Worm (Caenorhabditis elegans) whole organism, L1 larva: ENCODE measurements around the gene npax-1.

ENCODE experiments used
- C04F5.9 ChIP-seq: sonication (generic microtip); optimal IDR thresholded peaks from 2 replicates; lab custom pipeline; 2016; ENCODE audit warnings: missing genetic modification characterization, missing compliant biosample characterization
- C16A3.4 ChIP-seq: fragments of 150-350 bp; optimal IDR thresholded peaks from 2 replicates; lab custom pipeline; 2014; ENCODE audit warnings: missing biosample characterization, missing genetic modification characterization
- F16B12.6 ChIP-seq: fragments of 150-350 bp; optimal IDR thresholded peaks from 2 replicates; lab custom pipeline; 2014; ENCODE audit warnings: missing biosample characterization, missing genetic modification characterization
- Y116A8C.19 ChIP-seq: sonication (generic microtip); optimal IDR thresholded peaks from 2 replicates; lab custom pipeline; 2016; ENCODE audit warnings: missing compliant biosample characterization, missing genetic modification characterization, borderline replicate concordance
- aha-1 ChIP-seq: fragments of 150-350 bp; optimal IDR thresholded peaks from 2 replicates; lab custom pipeline; 2014; ENCODE audit warnings: missing biosample characterization, missing genetic modification characterization
- alr-1 ChIP-seq: fragments of 200-800 bp; sonication (Bioruptor generic); optimal IDR thresholded peaks from 2 replicates; lab custom pipeline; 2018; ENCODE audit warnings: borderline replicate concordance, mild to moderate bottlenecking, missing genetic modification characterization, missing compliant biosample characterization
- ama-1 ChIP-seq: fragments of 150-350 bp; optimal IDR thresholded peaks from 2 replicates; lab custom pipeline; 2014
- ceh-63 ChIP-seq: fragments of 200-800 bp; sonication (Bioruptor generic); optimal IDR thresholded peaks from 2 replicates; lab custom pipeline; 2018; ENCODE audit warnings: mild to moderate bottlenecking, missing genetic modification characterization, missing compliant biosample characterization
- ceh-8 ChIP-seq: fragments of 200-800 bp; sonication (Bioruptor generic); optimal IDR thresholded peaks from 2 replicates; lab custom pipeline; 2018; ENCODE audit warnings: mild to moderate bottlenecking, missing genetic modification characterization, moderate library complexity, missing compliant biosample characterization
- ceh-90 ChIP-seq: sonication (generic microtip); optimal IDR thresholded peaks from 2 replicates; lab custom pipeline; 2016; ENCODE audit warnings: missing genetic modification characterization, missing compliant biosample characterization
- dpl-1 ChIP-seq, 3 experiments: fragments of 150-350 bp in 2 of 3; sonication (generic microtip) in 1 of 3; optimal IDR thresholded peaks; 2 replicates each; lab custom pipeline; 2014 to 2017; ENCODE audit warnings: missing biosample characterization in 3 of 3, missing genetic modification characterization in 3 of 3, missing genetic modification reagents in 3 of 3
- egl-13 ChIP-seq: sonication (generic microtip); optimal IDR thresholded peaks from 2 replicates; lab custom pipeline; 2016; ENCODE audit warnings: missing genotype, missing genetic modification reagents, missing genetic modification characterization, missing compliant biosample characterization
- egl-27 ChIP-seq, 2 experiments: fragments of 150-350 bp in 1 of 2; sonication (generic microtip); optimal IDR thresholded peaks; 3 replicates each; lab custom pipeline; 2017 to 2018; ENCODE audit warnings: missing biosample characterization in 2 of 2, missing genetic modification characterization in 2 of 2, missing genetic modification reagents in 2 of 2
- elt-2 ChIP-seq: sonication (generic microtip); optimal IDR thresholded peaks from 2 replicates; lab custom pipeline; 2016; ENCODE audit warnings: missing genetic modification characterization, mild to moderate bottlenecking, inconsistent platforms, missing compliant biosample characterization, missing genetic modification reagents
- ets-5 ChIP-seq: fragments of 200-800 bp; sonication (Bioruptor generic); IDR thresholded peaks from 2 replicates; pipeline ENCODE4 v1.3.6; 2022; ENCODE audit warnings: missing genetic modification characterization, missing compliant biosample characterization
- fkh-10 ChIP-seq: sonication (generic microtip); optimal IDR thresholded peaks from 2 replicates; lab custom pipeline; 2017; ENCODE audit warnings: missing biosample characterization, missing genetic modification reagents, missing genetic modification characterization
- fkh-4 ChIP-seq: sonication (generic microtip); optimal IDR thresholded peaks from 2 replicates; lab custom pipeline; 2016; ENCODE audit warnings: missing compliant biosample characterization, missing genetic modification characterization, borderline replicate concordance
- grh-1 ChIP-seq: fragments of 200-800 bp; sonication (Bioruptor generic); IDR thresholded peaks from 2 replicates; pipeline ENCODE4 v1.3.6; 2022; ENCODE audit warnings: missing genetic modification reagents, missing genetic modification characterization, missing compliant biosample characterization
- hlh-17 ChIP-seq: fragments of 200-800 bp; sonication (Bioruptor generic); optimal IDR thresholded peaks from 2 replicates; lab custom pipeline; 2018; ENCODE audit warnings: missing genetic modification characterization, mild to moderate bottlenecking, missing compliant biosample characterization, moderate library complexity, borderline replicate concordance
- hlh-4 ChIP-seq: sonication (generic microtip); optimal IDR thresholded peaks from 2 replicates; lab custom pipeline; 2016; ENCODE audit warnings: mild to moderate bottlenecking, missing genetic modification characterization, missing compliant biosample characterization
- hpl-2 ChIP-seq: fragments of 150-350 bp; optimal IDR thresholded peaks from 2 replicates; lab custom pipeline; 2014; ENCODE audit warnings: missing biosample characterization, missing genetic modification reagents, missing genetic modification characterization
- isw-1 ChIP-seq: fragments of 200-800 bp; sonication (Bioruptor generic); IDR thresholded peaks from 2 replicates; pipeline ENCODE4 v1.3.6; 2022; ENCODE audit warnings: missing genetic modification characterization, missing compliant biosample characterization
- lin-15B ChIP-seq: fragments of 150-350 bp; sonication (generic microtip); optimal IDR thresholded peaks from 3 replicates; lab custom pipeline; 2014; ENCODE audit warnings: missing biosample characterization, missing genetic modification characterization
- lin-35 ChIP-seq, 2 experiments: fragments of 150-350 bp; optimal IDR thresholded peaks; 2 replicates each; lab custom pipeline; 2014; ENCODE audit warnings: missing biosample characterization in 2 of 2, missing genetic modification characterization in 2 of 2, missing genetic modification reagents in 2 of 2
- lir-3 ChIP-seq: sonication (generic microtip); optimal IDR thresholded peaks from 2 replicates; lab custom pipeline; 2016; ENCODE audit warnings: mild to moderate bottlenecking, missing genetic modification characterization, moderate library complexity, missing compliant biosample characterization; ENCODE audit not compliant: poor library complexity
- lsy-2 ChIP-seq, 2 experiments: fragments of 150-350 bp; optimal IDR thresholded peaks; 2 replicates each; lab custom pipeline; 2014; ENCODE audit warnings: missing biosample characterization in 2 of 2, missing genetic modification characterization in 2 of 2
- mef-2 ChIP-seq: fragments of 150-350 bp; optimal IDR thresholded peaks from 2 replicates; lab custom pipeline; 2014; ENCODE audit warnings: missing biosample characterization, missing genetic modification characterization
- mep-1 ChIP-seq: fragments of 150-350 bp; optimal IDR thresholded peaks from 2 replicates; lab custom pipeline; 2014; ENCODE audit warnings: missing biosample characterization, missing genetic modification characterization
- nhr-12 ChIP-seq: sonication (generic microtip); optimal IDR thresholded peaks from 2 replicates; lab custom pipeline; 2017; ENCODE audit warnings: missing biosample characterization, missing genetic modification characterization
- nhr-19 ChIP-seq: fragments of 200-800 bp; sonication (Bioruptor generic); conservative IDR thresholded peaks from 2 replicates; pipeline ENCODE4 v1.3.6; 2022; ENCODE audit warnings: missing genetic modification characterization, missing compliant biosample characterization
- nhr-20 ChIP-seq: sonication (generic microtip); optimal IDR thresholded peaks from 2 replicates; lab custom pipeline; 2016; ENCODE audit warnings: mild to moderate bottlenecking, missing genetic modification characterization, missing compliant biosample characterization
- nhr-237 ChIP-seq: fragments of 150-350 bp; optimal IDR thresholded peaks from 2 replicates; lab custom pipeline; 2014; ENCODE audit warnings: missing biosample characterization, missing genetic modification characterization
- nhr-47 ChIP-seq: sonication (generic microtip); optimal IDR thresholded peaks from 2 replicates; lab custom pipeline; 2016; ENCODE audit warnings: mild to moderate bottlenecking, missing genetic modification characterization, moderate library complexity, missing compliant biosample characterization
- nhr-71 ChIP-seq: sonication (generic microtip); optimal IDR thresholded peaks from 2 replicates; lab custom pipeline; 2016; ENCODE audit warnings: mild to moderate bottlenecking, missing genetic modification characterization, moderate library complexity, missing compliant biosample characterization
- nhr-84 ChIP-seq: sonication (generic microtip); optimal IDR thresholded peaks from 2 replicates; lab custom pipeline; 2017; ENCODE audit warnings: missing biosample characterization, missing genetic modification characterization
- nhr-90 ChIP-seq: sonication (generic microtip); optimal IDR thresholded peaks from 2 replicates; lab custom pipeline; 2016; ENCODE audit warnings: mild to moderate bottlenecking, missing genetic modification characterization, missing compliant biosample characterization; ENCODE audit not compliant: poor library complexity
- pax-3 ChIP-seq: fragments of 200-800 bp; sonication (Bioruptor generic); optimal IDR thresholded peaks from 2 replicates; lab custom pipeline; 2018; ENCODE audit warnings: mild to moderate bottlenecking, missing genetic modification characterization, moderate library complexity, missing compliant biosample characterization
- rnt-1 ChIP-seq: sonication (generic microtip); optimal IDR thresholded peaks from 2 replicates; lab custom pipeline; 2016; ENCODE audit warnings: mild to moderate bottlenecking, missing genetic modification characterization, moderate library complexity, missing compliant biosample characterization
- snpc-4 ChIP-seq: fragments of 150-350 bp; optimal IDR thresholded peaks from 2 replicates; lab custom pipeline; 2014; ENCODE audit warnings: missing biosample characterization, missing genetic modification characterization
- snu-23 ChIP-seq: sonication (generic microtip); optimal IDR thresholded peaks from 2 replicates; lab custom pipeline; 2016; ENCODE audit warnings: missing genetic modification characterization, missing compliant biosample characterization
- sptf-1 ChIP-seq: fragments of 150-350 bp; optimal IDR thresholded peaks from 2 replicates; lab custom pipeline; 2014; ENCODE audit warnings: missing biosample characterization, missing genetic modification characterization
- sup-37 ChIP-seq: fragments of 200-800 bp; sonication (Bioruptor generic); optimal IDR thresholded peaks from 2 replicates; lab custom pipeline; 2018; ENCODE audit warnings: mild to moderate bottlenecking, missing genetic modification characterization, missing compliant biosample characterization
- swsn-7 ChIP-seq: sonication (generic microtip); optimal IDR thresholded peaks from 2 replicates; lab custom pipeline; 2016; ENCODE audit warnings: missing genetic modification characterization, missing compliant biosample characterization
- tlp-1 ChIP-seq: fragments of 150-350 bp; optimal IDR thresholded peaks from 2 replicates; lab custom pipeline; 2014; ENCODE audit warnings: missing biosample characterization, missing genetic modification characterization
- unc-30 ChIP-seq: sonication (generic microtip); optimal IDR thresholded peaks from 2 replicates; lab custom pipeline; 2017; ENCODE audit warnings: missing biosample characterization, missing genetic modification characterization
- unc-62 ChIP-seq: fragments of 150-350 bp; optimal IDR thresholded peaks from 2 replicates; lab custom pipeline; 2014; ENCODE audit warnings: missing biosample characterization, missing genetic modification reagents, missing genetic modification characterization
- unc-86 ChIP-seq: sonication (generic microtip); optimal IDR thresholded peaks from 2 replicates; lab custom pipeline; 2016; ENCODE audit warnings: missing genetic modification characterization, missing compliant biosample characterization
- unc-98 ChIP-seq: fragments of 200-800 bp; sonication (Bioruptor generic); IDR thresholded peaks from 2 replicates; pipeline ENCODE4 v1.3.6; 2022; ENCODE audit warnings: missing genetic modification characterization, missing compliant biosample characterization
- vab-15 ChIP-seq: sonication (generic microtip); optimal IDR thresholded peaks from 2 replicates; lab custom pipeline; 2017; ENCODE audit warnings: missing genotype, mild to moderate bottlenecking, missing genetic modification characterization, missing compliant biosample characterization
- xbp-1 ChIP-seq: sonication (generic microtip); optimal IDR thresholded peaks from 2 replicates; lab custom pipeline; 2016; ENCODE audit warnings: missing genetic modification characterization, missing compliant biosample characterization
- zag-1 ChIP-seq: fragments of 150-350 bp; optimal IDR thresholded peaks from 2 replicates; lab custom pipeline; 2014; ENCODE audit warnings: missing biosample characterization, missing genetic modification characterization
- ztf-11 ChIP-seq, 2 experiments: sonication (generic microtip); optimal IDR thresholded peaks; 2 replicates each; lab custom pipeline; 2016 to 2017; ENCODE audit warnings: missing genetic modification characterization in 2 of 2, missing biosample characterization in 1 of 2, missing compliant biosample characterization in 1 of 2
- ztf-4 ChIP-seq: fragments of 150-350 bp; optimal IDR thresholded peaks from 2 replicates; lab custom pipeline; 2014; ENCODE audit warnings: missing biosample characterization, missing genetic modification characterization

npax-1 gene

ce11 chrII:7326997-7327396, 4.1 kb downstream of the npax-1 start (continued):
- no peak for TF ChIP-seq alr-1 (tag; lab: Kevin White, UChicago)
- no peak for TF ChIP-seq nhr-84 (tag; lab: Kevin White, UChicago)
- TF ChIP-seq fkh-10 (GFP tag; lab: Kevin White, UChicago): peak; percentile 59
- TF ChIP-seq C16A3.4 (tag; lab: Kevin White, UChicago): no peak
- TF ChIP-seq grh-1 (GFP tag; lab: Robert Waterston, UW): no peak
- peak; percentile 46 for TF ChIP-seq rnt-1 (tag; lab: Kevin White, UChicago)
- TF ChIP-seq Y116A8C.19 (tag; lab: Kevin White, UChicago): no peak
- TF ChIP-seq lin-35 (GFP tag; optimal IDR thresholded peaks at IDR 0.05; lab: Kevin White, UChicago): peak in 1 of 2 experiments; percentile 10
- TF ChIP-seq unc-30 (tag; lab: Kevin White, UChicago): no peak
- TF ChIP-seq snpc-4: no peak
- no peak for TF ChIP-seq nhr-12 (tag; lab: Kevin White, UChicago)
- no peak for TF ChIP-seq ets-5 (GFP tag; lab: Robert Waterston, UW)
- no peak for TF ChIP-seq unc-98 (GFP tag; lab: Robert Waterston, UW)
- TF ChIP-seq lir-3 (tag; lab: Kevin White, UChicago): no peak
- no peak for TF ChIP-seq mef-2 (tag; lab: Kevin White, UChicago)
- no peak; the same call in 1 of the 2 replicates for TF ChIP-seq nhr-19 (GFP tag; lab: Robert Waterston, UW)
- TF ChIP-seq egl-13: peak; percentile 17
- TF ChIP-seq lin-15B (tag; lab: Kevin White, UChicago): no peak
- TF ChIP-seq egl-27 (tag; optimal IDR thresholded peaks at IDR 0.05; lab: Kevin White, UChicago): peak in 1 of 2 experiments; percentile 3
- TF ChIP-seq fkh-4 (tag; lab: Kevin White, UChicago): no peak
- peak; percentile 83 for TF ChIP-seq nhr-71 (tag; lab: Kevin White, UChicago)
- no peak for TF ChIP-seq sup-37
- TF ChIP-seq xbp-1 (tag; lab: Kevin White, UChicago): peak; percentile 43
- no peak for TF ChIP-seq ceh-90 (tag; lab: Kevin White, UChicago)
- no peak for TF ChIP-seq tlp-1 (tag; lab: Kevin White, UChicago)
- peak in 1 of 2 experiments; percentile 62 for TF ChIP-seq lsy-2 (tag; optimal IDR thresholded peaks at IDR 0.05; lab: Kevin White, UChicago)
- TF ChIP-seq hlh-17 (GFP tag; lab: Kevin White, UChicago): no peak
- TF ChIP-seq mep-1 (tag; lab: Kevin White, UChicago): peak; percentile 25
- no peak for TF ChIP-seq ceh-63 (GFP tag; lab: Kevin White, UChicago)
- no peak for TF ChIP-seq F16B12.6 (tag; lab: Kevin White, UChicago)
- no peak for TF ChIP-seq C04F5.9
- TF ChIP-seq aha-1 (tag; lab: Kevin White, UChicago): no peak
- no peak for TF ChIP-seq hlh-4 (tag; lab: Kevin White, UChicago)
- TF ChIP-seq unc-62 (GFP tag; lab: Kevin White, UChicago): no peak
- no peak for TF ChIP-seq elt-2 (tag; lab: Kevin White, UChicago)
- no peak for TF ChIP-seq zag-1
- peak; percentile 47 for TF ChIP-seq snu-23
- TF ChIP-seq isw-1 (GFP tag; lab: Robert Waterston, UW): peak; percentile 50
- peak; percentile 50 for TF ChIP-seq ztf-4
- peak; percentile 64 for TF ChIP-seq nhr-47 (tag; lab: Kevin White, UChicago)
- TF ChIP-seq pax-3: no peak
- TF ChIP-seq nhr-237 (tag; lab: Kevin White, UChicago): no peak
- TF ChIP-seq ama-1 (lab: Kevin White, UChicago): no peak
- TF ChIP-seq ztf-11 (tag; optimal IDR thresholded peaks at IDR 0.05; lab: Kevin White, UChicago): peak in 1 of 2 experiments; percentile 4
- TF ChIP-seq nhr-90 (tag; lab: Kevin White, UChicago): no peak
- peak in 1 of 3 experiments; percentile 22 for TF ChIP-seq dpl-1 (GFP tag; optimal IDR thresholded peaks at IDR 0.05; lab: Kevin White, UChicago)
- peak; percentile 35 for TF ChIP-seq nhr-20 (tag; lab: Kevin White, UChicago)
- no peak for TF ChIP-seq vab-15 (tag; lab: Kevin White, UChicago)
- TF ChIP-seq ceh-8 (GFP tag; lab: Kevin White, UChicago): no peak
- TF ChIP-seq sptf-1 (tag; lab: Kevin White, UChicago): no peak
- TF ChIP-seq hpl-2 (GFP tag; lab: Kevin White, UChicago): no peak
- TF ChIP-seq unc-86 (tag; lab: Kevin White, UChicago): peak; percentile 63
- TF ChIP-seq swsn-7: peak; percentile 68
- TF ChIP-seq, all 84 proteins: peak for 26
